Worm (Caenorhabditis elegans) whole organism, L2 larva: ENCODE measurements around the gene F17A2.13.
"Not testable (repeated sequence)": the region's sequence is repeated elsewhere in the genome, so short reads cannot be mapped to it uniquely, and the experiment has no call there.

Experiments used
- F13H6.1 ChIP-seq: sonication (generic microtip); optimal IDR thresholded peaks from 2 replicates; lab custom pipeline; 2016; ENCODE audit warnings: missing genetic modification characterization, missing compliant biosample characterization
- R02D3.7 ChIP-seq: fragments of 150-350 bp; optimal IDR thresholded peaks from 2 replicates; lab custom pipeline; 2014; ENCODE audit warnings: missing biosample characterization, missing genetic modification characterization
- Y55F3AM.14 ChIP-seq: fragments of 200-800 bp; sonication (Bioruptor generic); optimal IDR thresholded peaks from 2 replicates; lab custom pipeline; 2018; ENCODE audit warnings: mild to moderate bottlenecking, missing genetic modification characterization, missing compliant biosample characterization
- blmp-1 ChIP-seq: sonication (generic microtip); optimal IDR thresholded peaks from 2 replicates; lab custom pipeline; 2017; ENCODE audit warnings: missing genetic modification characterization, mild to moderate bottlenecking, missing compliant biosample characterization, antibody characterized with exemption, moderate library complexity; ENCODE audit not compliant: insufficient read depth
- ceh-16 ChIP-seq: fragments of 150-350 bp; optimal IDR thresholded peaks from 2 replicates; lab custom pipeline; 2014; ENCODE audit warnings: missing biosample characterization, missing genetic modification characterization
- ceh-82 ChIP-seq: fragments of 150-350 bp; optimal IDR thresholded peaks from 2 replicates; lab custom pipeline; 2014; ENCODE audit warnings: missing biosample characterization, missing genetic modification characterization
- crh-2 ChIP-seq: sonication (generic microtip); optimal IDR thresholded peaks from 2 replicates; lab custom pipeline; 2017; ENCODE audit warnings: missing biosample characterization, missing genetic modification characterization
- elt-1 ChIP-seq: fragments of 150-350 bp; optimal IDR thresholded peaks from 2 replicates; lab custom pipeline; 2014; ENCODE audit warnings: missing biosample characterization, missing genetic modification characterization
- elt-3 ChIP-seq: sonication (generic microtip); optimal IDR thresholded peaks from 2 replicates; lab custom pipeline; 2017; ENCODE audit warnings: missing biosample characterization, missing genetic modification characterization
- fos-1 ChIP-seq: fragments of 150-350 bp; optimal IDR thresholded peaks from 2 replicates; lab custom pipeline; 2014; ENCODE audit warnings: missing biosample characterization, missing genetic modification characterization
- gmeb-1 ChIP-seq: fragments of 150-350 bp; optimal IDR thresholded peaks from 2 replicates; lab custom pipeline; 2014; ENCODE audit warnings: missing biosample characterization, missing genetic modification characterization
- lin-11 ChIP-seq: fragments of 150-350 bp; sonication (generic microtip); optimal IDR thresholded peaks from 2 replicates; lab custom pipeline; 2014; ENCODE audit warnings: missing biosample characterization, missing genetic modification characterization, inconsistent platforms, mixed read lengths
- lin-13 ChIP-seq: fragments of 150-350 bp; optimal IDR thresholded peaks from 2 replicates; lab custom pipeline; 2014; ENCODE audit warnings: missing biosample characterization, missing genetic modification reagents, missing genetic modification characterization
- lin-39 ChIP-seq: fragments of 150-350 bp; optimal IDR thresholded peaks from 2 replicates; lab custom pipeline; 2014; ENCODE audit warnings: missing biosample characterization, missing genetic modification reagents, missing genetic modification characterization
- mab-5 ChIP-seq: fragments of 150-350 bp; optimal IDR thresholded peaks from 2 replicates; lab custom pipeline; 2014; ENCODE audit warnings: missing biosample characterization, missing genetic modification characterization
- mbf-1 ChIP-seq: sonication (generic microtip); optimal IDR thresholded peaks from 2 replicates; lab custom pipeline; 2017; ENCODE audit warnings: missing biosample characterization, missing genetic modification characterization
- mdl-1 ChIP-seq, 2 experiments: fragments of 150-350 bp in 1 of 2; sonication (generic microtip) in 1 of 2; optimal IDR thresholded peaks; 2 replicates each; lab custom pipeline; 2017; ENCODE audit warnings: missing biosample characterization in 2 of 2, missing genetic modification characterization in 2 of 2
- nhr-11 ChIP-seq: fragments of 150-350 bp; optimal IDR thresholded peaks from 2 replicates; lab custom pipeline; 2014; ENCODE audit warnings: missing biosample characterization, missing genetic modification characterization
- nhr-12 ChIP-seq: fragments of 150-350 bp; optimal IDR thresholded peaks from 2 replicates; lab custom pipeline; 2014; ENCODE audit warnings: missing biosample characterization, missing genetic modification characterization
- nhr-129 ChIP-seq: fragments of 150-350 bp; optimal IDR thresholded peaks from 2 replicates; lab custom pipeline; 2014; ENCODE audit warnings: missing biosample characterization, missing genetic modification characterization
- nhr-23 ChIP-seq: fragments of 150-350 bp; optimal IDR thresholded peaks from 2 replicates; lab custom pipeline; 2014; ENCODE audit warnings: missing biosample characterization, missing genetic modification reagents, missing genetic modification characterization
- nhr-237 ChIP-seq: fragments of 150-350 bp; optimal IDR thresholded peaks from 2 replicates; lab custom pipeline; 2014; ENCODE audit warnings: missing biosample characterization, missing genetic modification characterization
- nhr-6 ChIP-seq: fragments of 150-350 bp; optimal IDR thresholded peaks from 2 replicates; lab custom pipeline; 2014; ENCODE audit warnings: missing biosample characterization, missing genetic modification characterization
- nhr-77 ChIP-seq: fragments of 150-350 bp; optimal IDR thresholded peaks from 2 replicates; lab custom pipeline; 2014; ENCODE audit warnings: missing biosample characterization, missing genetic modification characterization
- peb-1 ChIP-seq: fragments of 150-350 bp; optimal IDR thresholded peaks from 2 replicates; lab custom pipeline; 2014; ENCODE audit warnings: missing biosample characterization, missing genetic modification characterization
- sem-4 ChIP-seq: fragments of 150-350 bp; optimal IDR thresholded peaks from 2 replicates; lab custom pipeline; 2014; ENCODE audit warnings: missing biosample characterization, missing genetic modification reagents, missing genetic modification characterization
- skn-1 ChIP-seq: sonication (generic microtip); optimal IDR thresholded peaks from 2 replicates; lab custom pipeline; 2017; ENCODE audit warnings: missing biosample characterization, missing genetic modification characterization
- sma-3 ChIP-seq: sonication (generic microtip); optimal IDR thresholded peaks from 2 replicates; lab custom pipeline; 2016; ENCODE audit warnings: missing genetic modification reagents, missing genetic modification characterization, missing compliant biosample characterization
- sma-9 ChIP-seq, 2 experiments: fragments of 150-350 bp in 1 of 2; sonication (generic microtip) in 1 of 2; optimal IDR thresholded peaks; 2 replicates each; lab custom pipeline; 2014 to 2016; ENCODE audit warnings: missing genetic modification characterization in 2 of 2, mild to moderate bottlenecking in 1 of 2, missing biosample characterization in 1 of 2, missing compliant biosample characterization in 1 of 2, missing genetic modification reagents in 1 of 2, moderate library complexity in 1 of 2
- snpc-4 ChIP-seq: fragments of 150-350 bp; optimal IDR thresholded peaks from 2 replicates; lab custom pipeline; 2014; ENCODE audit warnings: missing biosample characterization, missing genetic modification characterization
- unc-39 ChIP-seq: fragments of 150-350 bp; optimal IDR thresholded peaks from 2 replicates; lab custom pipeline; 2014; ENCODE audit warnings: missing biosample characterization, missing genetic modification characterization
- unc-55 ChIP-seq: fragments of 150-350 bp; sonication (generic microtip); optimal IDR thresholded peaks from 3 replicates; lab custom pipeline; 2014; ENCODE audit warnings: missing biosample characterization, missing genetic modification reagents, missing genetic modification characterization
- unc-62 ChIP-seq: fragments of 150-350 bp; optimal IDR thresholded peaks from 2 replicates; lab custom pipeline; 2014; ENCODE audit warnings: missing biosample characterization, missing genetic modification reagents, missing genetic modification characterization
- zag-1 ChIP-seq: fragments of 150-350 bp; optimal IDR thresholded peaks from 2 replicates; lab custom pipeline; 2014; ENCODE audit warnings: missing biosample characterization, missing genetic modification characterization
- ztf-1 ChIP-seq: fragments of 200-800 bp; sonication (Bioruptor generic); conservative IDR thresholded peaks from 2 replicates; pipeline ENCODE4 v1.3.6; 2022; ENCODE audit warnings: missing genetic modification characterization, missing compliant biosample characterization
- ztf-4 ChIP-seq: fragments of 150-350 bp; optimal IDR thresholded peaks from 2 replicates; lab custom pipeline; 2014; ENCODE audit warnings: missing biosample characterization, missing genetic modification characterization

F17A2.13 gene

ce11 chrX:12296392-12296791, 25.1 kb upstream of the F17A2.13 start, which contains the start of gene W06D11.2:
W06D11.2 (minus strand) TSS chrX:12296730.
- no peak for TF ChIP-seq R02D3.7 (tag; lab: Kevin White, UChicago)
- TF ChIP-seq elt-1 (tag; lab: Kevin White, UChicago) = no peak
- TF ChIP-seq peb-1 (tag; lab: Kevin White, UChicago) = no peak
- no peak for TF ChIP-seq zag-1 (tag; lab: Kevin White, UChicago)
- no peak for TF ChIP-seq ceh-82
- no peak for TF ChIP-seq F13H6.1 (tag; lab: Kevin White, UChicago)
- TF ChIP-seq lin-11 (tag; lab: Kevin White, UChicago) = no peak
- no peak for TF ChIP-seq snpc-4 (tag; lab: Kevin White, UChicago)
- TF ChIP-seq unc-39 = no peak
- TF ChIP-seq mab-5 (tag; lab: Kevin White, UChicago) = no peak
- TF ChIP-seq fos-1 (tag; lab: Kevin White, UChicago) = no peak
- no peak for TF ChIP-seq ceh-16 (tag; lab: Kevin White, UChicago)
- no peak for TF ChIP-seq lin-39 (tag; lab: Kevin White, UChicago)

- no peak for TF ChIP-seq lin-11 (tag; lab: Kevin White, UChicago)
- TF ChIP-seq nhr-23 (tag; lab: Kevin White, UChicago) = no peak
- TF ChIP-seq nhr-6 (tag; lab: Kevin White, UChicago) = no peak
- no peak for TF ChIP-seq nhr-11 (tag; lab: Kevin White, UChicago)
- no peak for TF ChIP-seq unc-55 (GFP tag; lab: Kevin White, UChicago)
- TF ChIP-seq blmp-1 (tag; lab: Kevin White, UChicago) = no peak
- no peak for TF ChIP-seq Y55F3AM.14 (GFP tag; lab: Kevin White, UChicago)
- TF ChIP-seq lin-13 (GFP tag; lab: Kevin White, UChicago) = no peak
- no peak for TF ChIP-seq nhr-237 (tag; lab: Kevin White, UChicago)
- TF ChIP-seq nhr-12 = no peak
- no peak for TF ChIP-seq ceh-16 (tag; lab: Kevin White, UChicago)
- no peak for TF ChIP-seq lin-39 (tag; lab: Kevin White, UChicago)
- no peak for TF ChIP-seq unc-62 (GFP tag; lab: Kevin White, UChicago)
- TF ChIP-seq mdl-1 (tag; optimal IDR thresholded peaks at IDR 0.05; lab: Kevin White, UChicago) = no peak
- TF ChIP-seq ztf-1 (GFP tag; lab: Robert Waterston, UW) = no peak
- TF ChIP-seq ceh-82 = no peak
- no peak for TF ChIP-seq fos-1 (tag; lab: Kevin White, UChicago)
- no peak for TF ChIP-seq nhr-77 (tag; lab: Kevin White, UChicago)
- TF ChIP-seq sma-3 (GFP tag; lab: Kevin White, UChicago) = no peak
- no peak for TF ChIP-seq sem-4 (tag; lab: Kevin White, UChicago)
Observed at ce11 chrX:12298324-12298723, 23.1 kb upstream of the F17A2.13 start, which contains the start of gene W06D11.3. W06D11.3 (plus strand) TSS chrX:12298683.

- no peak for TF ChIP-seq nhr-129 (tag; lab: Kevin White, UChicago)
- TF ChIP-seq nhr-6 (tag; lab: Kevin White, UChicago) = no peak
- no peak for TF ChIP-seq fos-1 (tag; lab: Kevin White, UChicago)
- no peak for TF ChIP-seq skn-1 (tag; lab: Kevin White, UChicago)
- no peak for TF ChIP-seq unc-39
- TF ChIP-seq sma-9 (GFP tag; optimal IDR thresholded peaks at IDR 0.05; lab: Kevin White, UChicago) = no peak
- TF ChIP-seq sma-9 (tag; optimal IDR thresholded peaks at IDR 0.05; lab: Kevin White, UChicago) = no peak
- TF ChIP-seq nhr-237 (tag; lab: Kevin White, UChicago) = no peak
- no peak for TF ChIP-seq ztf-1 (GFP tag; lab: Robert Waterston, UW)
- no peak for TF ChIP-seq crh-2 (tag; lab: Kevin White, UChicago)
- no peak for TF ChIP-seq elt-3 (tag; lab: Kevin White, UChicago)
- TF ChIP-seq mbf-1 (tag; lab: Kevin White, UChicago) = no peak
- TF ChIP-seq nhr-23 (tag; lab: Kevin White, UChicago) = no peak
- no peak for TF ChIP-seq elt-1 (tag; lab: Kevin White, UChicago)
- no peak for TF ChIP-seq gmeb-1 (tag; lab: Kevin White, UChicago)
- no peak for TF ChIP-seq R02D3.7 (tag; lab: Kevin White, UChicago)
- no peak for TF ChIP-seq lin-13 (GFP tag; lab: Kevin White, UChicago)
Observed at ce11 chrX:12299834-12300233, 21.6 kb upstream of the F17A2.13 start, which contains the start of gene W06D11.5. W06D11.5 (plus strand) TSS chrX:12300134.

- not testable (repeated sequence) for TF ChIP-seq elt-1 (tag; lab: Kevin White, UChicago); ztf-1 (GFP tag; lab: Robert Waterston, UW); ztf-4 (tag; lab: Kevin White, UChicago)
Observed at ce11 chrX:12302755-12303154, 18.7 kb upstream of the F17A2.13 start, which contains the start of gene dot-1.3. dot-1.3 (minus strand) TSS chrX:12302855.
